Worm (Caenorhabditis elegans): ENCODE data around the gene aldo-2.

DNA sequence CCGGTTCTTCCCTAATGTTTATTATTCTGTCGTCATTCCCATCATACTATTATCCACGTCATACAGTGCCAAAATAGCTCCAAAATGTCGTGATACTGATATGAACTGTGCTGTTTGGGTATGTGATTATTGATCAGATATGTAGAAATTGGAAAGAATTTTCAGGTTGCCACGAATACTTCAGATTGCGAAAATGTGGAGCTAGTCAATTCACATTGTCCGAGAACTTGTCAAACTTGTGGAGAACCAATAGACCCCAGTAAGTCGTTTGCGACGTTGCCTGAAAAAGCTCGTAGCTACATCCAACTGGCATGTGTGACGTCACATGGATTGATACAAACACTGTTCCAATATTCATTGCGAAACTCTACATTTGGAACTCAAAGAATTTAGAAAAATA is 8.0 kb upstream of the aldo-2 start:
- TF ChIP-seq nfya-1 (tag; optimal IDR thresholded peaks at IDR 0.05; ENCODE audit: insufficient read depth) (no peak), fos-1 (tag; optimal IDR thresholded peaks at IDR 0.05) (no peak), elt-2 (tag; optimal IDR thresholded peaks at IDR 0.05) (no peak), snpc-4 (tag; optimal IDR thresholded peaks at IDR 0.05) (no peak), pha-4 (tag; optimal IDR thresholded peaks at IDR 0.05) (no peak), tbx-2 (tag; optimal IDR thresholded peaks at IDR 0.05) (no peak)

Data from whole organism, L3 larva.